Worm (Caenorhabditis elegans): ENCODE measurements around the gene C07G3.15.

Gene C07G3.15

ce11 chrV:3455135-3455747 is 41.5 kb downstream of the C07G3.15 start:
- TF ChIP-seq W03F9.2 (tag; optimal IDR thresholded peaks at IDR 0.05) (no peak), him-1 (tag; optimal IDR thresholded peaks at IDR 0.05) (no peak), dao-5 (tag; optimal IDR thresholded peaks at IDR 0.05) (no peak)

ce11 chrV:3454620-3455019 is 42.2 kb downstream of the C07G3.15 start:
- TF ChIP-seq W03F9.2 (tag; optimal IDR thresholded peaks at IDR 0.05) (no peak), him-1 (tag; optimal IDR thresholded peaks at IDR 0.05) (no peak), dao-5 (tag; optimal IDR thresholded peaks at IDR 0.05) (no peak)

- TF ChIP-seq dao-5 (tag; optimal IDR thresholded peaks at IDR 0.05) (no peak), W03F9.2 (tag; optimal IDR thresholded peaks at IDR 0.05) (no peak), him-1 (tag; optimal IDR thresholded peaks at IDR 0.05) (no peak)
Observed at ce11 chrV:3452489-3452888, 44.3 kb downstream of the C07G3.15 start.

ce11 chrV:3451646-3452045 is 45.1 kb downstream of the C07G3.15 start:
- TF ChIP-seq dao-5 (tag; optimal IDR thresholded peaks at IDR 0.05): no peak
- TF ChIP-seq him-1 (tag; optimal IDR thresholded peaks at IDR 0.05): no peak
- no peak for TF ChIP-seq W03F9.2 (tag; optimal IDR thresholded peaks at IDR 0.05)

- no peak for TF ChIP-seq W03F9.2 (tag; optimal IDR thresholded peaks at IDR 0.05)
Observed at ce11 chrV:3450351-3450750, 46.4 kb downstream of the C07G3.15 start.

ce11 chrV:3449810-3450209 is 47.0 kb downstream of the C07G3.15 start:
- TF ChIP-seq W03F9.2 (tag; optimal IDR thresholded peaks at IDR 0.05): no peak
- TF ChIP-seq him-1 (tag; optimal IDR thresholded peaks at IDR 0.05): no peak
- TF ChIP-seq dao-5 (tag; optimal IDR thresholded peaks at IDR 0.05): no peak

- TF ChIP-seq dao-5 (tag; optimal IDR thresholded peaks at IDR 0.05): no peak
- TF ChIP-seq him-1 (tag; optimal IDR thresholded peaks at IDR 0.05): no peak
- TF ChIP-seq W03F9.2 (tag; optimal IDR thresholded peaks at IDR 0.05): no peak
Observed at ce11 chrV:3445090-3445832, 51.5 kb downstream of the C07G3.15 start.

ce11 chrV:3444777-3445089 is 52.0 kb downstream of the C07G3.15 start, which contains the start of gene cfz-2:
cfz-2 (minus strand) TSS chrV:3444877.
- TF ChIP-seq him-1 (tag; optimal IDR thresholded peaks at IDR 0.05): no peak
- no peak for TF ChIP-seq W03F9.2 (tag; optimal IDR thresholded peaks at IDR 0.05)
